Fruit fly (Drosophila melanogaster) whole organism: ENCODE measurements around the gene pic.

Experiments used
- pan ChIP-seq: fragments of >200 bp; optimal IDR thresholded peaks from 2 replicates; lab custom pipeline; 2017
- psq ChIP-seq: fragments of >200 bp; optimal IDR thresholded peaks from 2 replicates; lab custom pipeline; 2017

- TF ChIP-seq pan (no peak), psq (lab: Kevin White, UChicago) (no peak)
Observed at dm6 chr3R:13088395-13088794, 36.4 kb downstream of the pic start, which contains the start of gene timeout.
